Worm (Caenorhabditis elegans) whole organism, L4 larva: ENCODE results near the gene grd-11.

Experiments
- D1046.2 ChIP-seq: fragments of 200-800 bp; sonication (Bioruptor generic); IDR thresholded peaks from 2 replicates; pipeline ENCODE4 v1.3.6; 2022; ENCODE audit warnings: missing genetic modification characterization, missing compliant biosample characterization
- F26F4.8 ChIP-seq: fragments of 200-800 bp; sonication (Bioruptor generic); conservative IDR thresholded peaks from 2 replicates; pipeline ENCODE4 v1.3.6; 2022; ENCODE audit warnings: missing genetic modification characterization, missing compliant biosample characterization
- T20F7.1 ChIP-seq: fragments of 200-800 bp; sonication (Bioruptor generic); optimal IDR thresholded peaks from 2 replicates; lab custom pipeline; 2018; ENCODE audit warnings: mild to moderate bottlenecking, missing genetic modification characterization, missing compliant biosample characterization
- Y105C5A.15 ChIP-seq: fragments of 200-800 bp; sonication (Bioruptor generic); IDR thresholded peaks from 2 replicates; pipeline ENCODE4 v1.3.6; 2022; ENCODE audit warnings: missing genetic modification characterization, missing compliant biosample characterization
- Y5F2A.4 ChIP-seq: fragments of 200-800 bp; sonication (Bioruptor generic); optimal IDR thresholded peaks from 2 replicates; lab custom pipeline; 2018; ENCODE audit warnings: mild to moderate bottlenecking, missing genetic modification characterization, missing compliant biosample characterization
- Y75B8A.6 ChIP-seq: fragments of 200-800 bp; sonication (Bioruptor generic); IDR thresholded peaks from 2 replicates; pipeline ENCODE4 v1.3.6; 2022; ENCODE audit warnings: missing genetic modification reagents, missing genetic modification characterization, missing compliant biosample characterization
- ZK337.2 ChIP-seq: fragments of 200-800 bp; sonication (Bioruptor generic); IDR thresholded peaks from 2 replicates; pipeline ENCODE4 v1.3.6; 2022; ENCODE audit warnings: missing genetic modification reagents, missing genetic modification characterization, missing compliant biosample characterization
- ZK546.5 ChIP-seq, 2 experiments: sonication (generic microtip); optimal IDR thresholded peaks; 2 replicates each; lab custom pipeline; 2017; ENCODE audit warnings: missing biosample characterization in 2 of 2, missing genetic modification characterization in 2 of 2
- ama-1 ChIP-seq: fragments of 150-350 bp; optimal IDR thresholded peaks from 2 replicates; lab custom pipeline; 2014; ENCODE audit warnings: inconsistent platforms, mixed read lengths
- ceh-20 ChIP-seq: fragments of 200-800 bp; sonication (Bioruptor generic); IDR thresholded peaks from 2 replicates; pipeline ENCODE4 v1.3.6; 2022; ENCODE audit warnings: missing genetic modification reagents, missing genetic modification characterization, missing compliant biosample characterization
- ceh-28 ChIP-seq: fragments of 150-350 bp; optimal IDR thresholded peaks from 2 replicates; lab custom pipeline; 2014; ENCODE audit warnings: missing biosample characterization, missing genetic modification reagents, missing genetic modification characterization
- ceh-62 ChIP-seq: sonication (generic microtip); optimal IDR thresholded peaks from 2 replicates; lab custom pipeline; 2017; ENCODE audit warnings: missing biosample characterization, missing genetic modification characterization
- ceh-82 ChIP-seq: sonication (generic microtip); optimal IDR thresholded peaks from 2 replicates; lab custom pipeline; 2017; ENCODE audit warnings: missing biosample characterization, missing genetic modification characterization
- ces-1 ChIP-seq: fragments of 150-350 bp; sonication (generic microtip); optimal IDR thresholded peaks from 4 replicates; lab custom pipeline; 2014; ENCODE audit warnings: missing biosample characterization, missing genetic modification reagents, missing genetic modification characterization
- cey-2 ChIP-seq: sonication (generic microtip); optimal IDR thresholded peaks from 3 replicates; lab custom pipeline; 2017; ENCODE audit warnings: missing genetic modification characterization, mild to moderate bottlenecking, missing compliant biosample characterization, antibody characterized with exemption, borderline replicate concordance; ENCODE audit not compliant: insufficient read depth
- daf-16 ChIP-seq, 3 experiments: sonication (generic microtip); optimal IDR thresholded peaks; 2 replicates each; lab custom pipeline; 2016 to 2017; ENCODE audit warnings: missing genetic modification characterization in 3 of 3, missing genetic modification reagents in 3 of 3, mild to moderate bottlenecking in 2 of 3, missing compliant biosample characterization in 2 of 3, missing biosample characterization in 1 of 3, moderate library complexity in 1 of 3
- daf-19 ChIP-seq: fragments of 200-800 bp; sonication (Bioruptor generic); conservative IDR thresholded peaks from 2 replicates; pipeline ENCODE4 v1.3.6; 2022; ENCODE audit warnings: missing genetic modification characterization, missing compliant biosample characterization
- dmd-6 ChIP-seq: fragments of 200-800 bp; sonication (Bioruptor generic); IDR thresholded peaks from 2 replicates; pipeline ENCODE4 v1.3.6; 2022; ENCODE audit warnings: missing genetic modification reagents, missing genetic modification characterization, missing compliant biosample characterization
- dmd-9 ChIP-seq: fragments of 200-800 bp; sonication (Bioruptor generic); IDR thresholded peaks from 2 replicates; pipeline ENCODE4 v1.3.6; 2022; ENCODE audit warnings: missing genetic modification reagents, missing genetic modification characterization, missing compliant biosample characterization
- duxl-1 ChIP-seq: sonication (generic microtip); optimal IDR thresholded peaks from 2 replicates; lab custom pipeline; 2016; ENCODE audit warnings: mild to moderate bottlenecking, missing genetic modification characterization, moderate library complexity, missing compliant biosample characterization; ENCODE audit not compliant: poor library complexity
- dve-1 ChIP-seq: sonication (generic microtip); optimal IDR thresholded peaks from 2 replicates; lab custom pipeline; 2017; ENCODE audit warnings: antibody characterized with exemption, mild to moderate bottlenecking, missing genetic modification characterization, missing compliant biosample characterization; ENCODE audit not compliant: insufficient read depth
- egl-43 ChIP-seq: fragments of 200-800 bp; sonication (Bioruptor generic); IDR thresholded peaks from 2 replicates; pipeline ENCODE4 v1.3.6; 2022; ENCODE audit warnings: missing genetic modification reagents, missing genetic modification characterization, missing compliant biosample characterization
- fkh-10 ChIP-seq: fragments of 150-350 bp; optimal IDR thresholded peaks from 2 replicates; lab custom pipeline; 2014; ENCODE audit warnings: missing biosample characterization, missing genetic modification reagents, missing genetic modification characterization
- hlh-11 ChIP-seq: fragments of 200-800 bp; sonication (Bioruptor generic); optimal IDR thresholded peaks from 2 replicates; lab custom pipeline; 2018; ENCODE audit warnings: mild to moderate bottlenecking, missing genetic modification characterization, missing compliant biosample characterization
- hlh-30 ChIP-seq: sonication (generic microtip); optimal IDR thresholded peaks from 2 replicates; lab custom pipeline; 2017; ENCODE audit warnings: antibody characterized with exemption, mild to moderate bottlenecking, missing genetic modification characterization, missing compliant biosample characterization; ENCODE audit not compliant: insufficient read depth
- lim-7 ChIP-seq: fragments of 200-800 bp; sonication (Bioruptor generic); IDR thresholded peaks from 2 replicates; pipeline ENCODE4 v1.3.6; 2022; ENCODE audit warnings: missing genetic modification characterization, missing compliant biosample characterization
- lin-38 ChIP-seq: fragments of 200-800 bp; sonication (Bioruptor generic); IDR thresholded peaks from 2 replicates; pipeline ENCODE4 v1.3.6; 2022; ENCODE audit warnings: missing genetic modification reagents, missing genetic modification characterization, missing compliant biosample characterization
- mdt-29 ChIP-seq: fragments of 200-800 bp; sonication (Bioruptor generic); IDR thresholded peaks from 2 replicates; pipeline ENCODE4 v1.3.6; 2022; ENCODE audit warnings: missing genetic modification reagents, missing genetic modification characterization, missing compliant biosample characterization
- mxl-2 ChIP-seq: fragments of 200-800 bp; sonication (Bioruptor generic); conservative IDR thresholded peaks from 2 replicates; pipeline ENCODE4 v1.3.6; 2022; ENCODE audit warnings: missing genetic modification reagents, missing genetic modification characterization, missing compliant biosample characterization
- nhr-102 ChIP-seq: sonication (generic microtip); optimal IDR thresholded peaks from 2 replicates; lab custom pipeline; 2016; ENCODE audit warnings: mild to moderate bottlenecking, missing genetic modification characterization, moderate library complexity, missing compliant biosample characterization
- nhr-11 ChIP-seq: fragments of 150-350 bp; optimal IDR thresholded peaks from 2 replicates; lab custom pipeline; 2014; ENCODE audit warnings: missing biosample characterization, missing genetic modification characterization
- nhr-111 ChIP-seq: fragments of 200-800 bp; sonication (Bioruptor generic); optimal IDR thresholded peaks from 2 replicates; lab custom pipeline; 2018; ENCODE audit warnings: mild to moderate bottlenecking, missing genetic modification characterization, missing compliant biosample characterization
- nhr-28 ChIP-seq: fragments of 150-350 bp; optimal IDR thresholded peaks from 2 replicates; lab custom pipeline; 2014; ENCODE audit warnings: missing biosample characterization, missing genetic modification characterization
- nhr-41 ChIP-seq: fragments of 200-800 bp; sonication (Bioruptor generic); IDR thresholded peaks from 2 replicates; pipeline ENCODE4 v1.3.6; 2022; ENCODE audit warnings: missing genetic modification reagents, missing genetic modification characterization, missing compliant biosample characterization
- nhr-42 ChIP-seq: fragments of 200-800 bp; sonication (Bioruptor generic); IDR thresholded peaks from 2 replicates; pipeline ENCODE4 v1.3.6; 2022; ENCODE audit warnings: missing genetic modification characterization, missing compliant biosample characterization
- nhr-76 ChIP-seq: fragments of 150-350 bp; optimal IDR thresholded peaks from 2 replicates; lab custom pipeline; 2014; ENCODE audit warnings: missing biosample characterization, missing genetic modification characterization
- pqm-1 ChIP-seq: sonication (generic microtip); optimal IDR thresholded peaks from 2 replicates; lab custom pipeline; 2017; ENCODE audit warnings: missing biosample characterization, missing genetic modification characterization
- set-16 ChIP-seq: fragments of 200-800 bp; sonication (Bioruptor generic); IDR thresholded peaks from 2 replicates; pipeline ENCODE4 v1.3.6; 2022; ENCODE audit warnings: missing genetic modification reagents, missing genetic modification characterization, missing compliant biosample characterization
- skn-1 ChIP-seq: fragments of 150-350 bp; optimal IDR thresholded peaks from 2 replicates; lab custom pipeline; 2014; ENCODE audit warnings: missing biosample characterization, missing genetic modification characterization
- snpc-1.2 ChIP-seq: fragments of 200-800 bp; sonication (Bioruptor generic); IDR thresholded peaks from 2 replicates; pipeline ENCODE4 v1.3.6; 2022; ENCODE audit warnings: missing genetic modification reagents, missing genetic modification characterization, missing compliant biosample characterization
- tra-1 ChIP-seq: fragments of 200-800 bp; sonication (Bioruptor generic); IDR thresholded peaks from 2 replicates; pipeline ENCODE4 v1.3.6; 2022; ENCODE audit warnings: missing genetic modification reagents, missing genetic modification characterization, missing compliant biosample characterization
- unc-130 ChIP-seq: sonication (generic microtip); optimal IDR thresholded peaks from 2 replicates; lab custom pipeline; 2016; ENCODE audit warnings: missing genetic modification reagents, missing genetic modification characterization, missing compliant biosample characterization
- unc-39 ChIP-seq: sonication (generic microtip); optimal IDR thresholded peaks from 2 replicates; lab custom pipeline; 2017; ENCODE audit warnings: missing biosample characterization, missing genetic modification characterization
- unc-62 ChIP-seq, 3 experiments: fragments of 150-350 bp in 1 of 3; sonication (generic microtip); optimal IDR thresholded peaks in 2 of 3; peaks in 1 of 3; 1 replicate in 1 of 3; 2 replicates in 2 of 3; lab custom pipeline; 2014 to 2017; ENCODE audit warnings: missing biosample characterization in 3 of 3, missing genetic modification characterization in 3 of 3, missing genetic modification reagents in 3 of 3, missing genotype in 1 of 3
- zag-1 ChIP-seq: fragments of 150-350 bp; optimal IDR thresholded peaks from 2 replicates; lab custom pipeline; 2014; ENCODE audit warnings: missing biosample characterization, missing genetic modification characterization
- zfp-2 ChIP-seq: sonication (generic microtip); optimal IDR thresholded peaks from 2 replicates; lab custom pipeline; 2016; ENCODE audit warnings: mild to moderate bottlenecking, missing genetic modification characterization, missing compliant biosample characterization
- zfp-3 ChIP-seq: fragments of 200-800 bp; sonication (Bioruptor generic); conservative IDR thresholded peaks from 2 replicates; pipeline ENCODE4 v1.3.6; 2022; ENCODE audit warnings: missing genetic modification reagents, missing genetic modification characterization, missing compliant biosample characterization

The grd-11 gene

DNA sequence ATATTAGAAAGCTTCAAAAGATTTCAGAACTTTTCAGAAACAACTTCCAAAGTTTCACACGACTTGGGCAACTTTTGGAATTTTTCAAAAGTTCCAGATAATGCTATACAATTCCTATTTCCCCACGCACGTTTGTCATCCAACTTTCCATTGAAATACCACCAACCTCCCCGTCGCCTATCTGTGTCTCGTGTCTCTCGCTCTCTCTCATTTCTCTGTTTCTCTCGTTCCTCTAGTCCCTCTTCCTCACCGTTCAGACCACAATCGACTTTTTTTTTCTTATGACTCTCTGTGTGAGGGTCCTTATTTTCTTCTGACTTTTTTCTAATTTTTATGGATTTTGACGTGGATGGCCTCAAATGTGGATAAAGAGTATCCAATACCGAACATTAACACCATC lies 23.7 kb downstream of the grd-11 start, which contains the start of gene K02E2.6:
K02E2.6 (plus strand) TSS at position 242 of the 400 bp plus-strand sequence.
- TF ChIP-seq fkh-10 (GFP tag; lab: Kevin White, UChicago) = no peak
- no peak for TF ChIP-seq daf-16 (GFP tag; optimal IDR thresholded peaks at IDR 0.05; lab: Kevin White, UChicago)
- peak; percentile 6 for TF ChIP-seq daf-16 (tag; optimal IDR thresholded peaks at IDR 0.05; lab: Kevin White, UChicago)
- TF ChIP-seq dmd-6 = no peak
- peak; percentile 54 for TF ChIP-seq hlh-30 (tag; lab: Kevin White, UChicago)
- TF ChIP-seq duxl-1 = peak; percentile 91
- TF ChIP-seq zfp-3 = no peak
- TF ChIP-seq nhr-76 (tag; lab: Kevin White, UChicago) = no peak

DNA sequence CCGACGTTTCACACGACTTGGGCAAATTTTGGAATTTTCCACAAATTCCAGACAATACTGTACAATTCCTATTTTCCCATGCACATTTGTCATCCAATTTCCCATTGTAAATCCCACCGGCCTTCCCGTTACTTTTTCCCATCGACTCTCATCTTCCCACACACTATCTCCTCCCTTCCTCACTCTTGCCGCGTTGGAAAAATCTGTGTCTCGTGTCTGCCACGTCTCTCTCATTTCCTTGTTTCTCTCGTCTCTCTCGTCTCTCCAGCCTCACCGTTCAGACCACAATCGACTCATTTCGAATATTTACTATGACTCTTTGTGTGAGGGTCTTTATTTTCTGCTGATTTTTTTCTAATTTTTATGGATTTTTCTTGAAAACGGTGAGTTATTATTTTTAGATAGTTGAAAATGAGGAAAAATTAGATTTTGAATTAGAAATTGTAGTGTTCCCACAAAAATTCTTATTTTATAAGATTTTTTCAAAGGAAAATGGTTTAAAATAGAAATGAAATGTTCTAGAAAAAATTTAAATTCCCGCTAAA lies 26.6 kb downstream of the grd-11 start, which contains the start of gene K02E2.11:
K02E2.11 (plus strand) TSS at position 251 of the 545 bp plus-strand sequence.
- TF ChIP-seq lin-38 (GFP tag; lab: Robert Waterston, UW) (no peak), snpc-1.2 (GFP tag; lab: Robert Waterston, UW) (no peak), nhr-42 (GFP tag; lab: Robert Waterston, UW) (no peak), dmd-9 (no peak), Y105C5A.15 (GFP tag; lab: Robert Waterston, UW) (no peak), D1046.2 (GFP tag; lab: Robert Waterston, UW) (no peak), nhr-28 (tag; lab: Kevin White, UChicago) (peak; percentile 22), nhr-76 (tag; lab: Kevin White, UChicago) (no peak), lim-7 (GFP tag; lab: Robert Waterston, UW) (no peak), unc-62 (GFP tag; optimal IDR thresholded peaks at IDR 0.05 in 1 of 2; lab: Kevin White, UChicago) (peak in 1 of 2 experiments; percentile 94), unc-62 (tag; optimal IDR thresholded peaks at IDR 0.05; lab: Kevin White, UChicago) (no peak), dve-1 (tag; lab: Kevin White, UChicago) (peak; percentile 58), nhr-11 (tag; lab: Kevin White, UChicago) (peak; percentile 13), unc-130 (GFP tag; lab: Kevin White, UChicago) (no peak), zfp-2 (tag; lab: Kevin White, UChicago) (no peak), ZK337.2 (GFP tag; lab: Robert Waterston, UW) (no peak), zag-1 (tag; lab: Kevin White, UChicago) (no peak), cey-2 (tag; lab: Kevin White, UChicago) (no peak), nhr-111 (GFP tag; lab: Kevin White, UChicago) (no peak), T20F7.1 (GFP tag; lab: Kevin White, UChicago) (no peak), daf-19 (GFP tag; lab: Robert Waterston, UW) (no peak), daf-16 (GFP tag; optimal IDR thresholded peaks at IDR 0.05; lab: Kevin White, UChicago) (no peak), daf-16 (tag; optimal IDR thresholded peaks at IDR 0.05; lab: Kevin White, UChicago) (peak; percentile 9), pqm-1 (tag; lab: Kevin White, UChicago) (no peak), nhr-102 (tag; lab: Kevin White, UChicago) (no peak), duxl-1 (peak; percentile 93), ceh-28 (no peak), mxl-2 (no peak), Y5F2A.4 (GFP tag; lab: Kevin White, UChicago) (no peak), set-16 (GFP tag; lab: Robert Waterston, UW) (no peak), unc-39 (no peak), ceh-62 (no peak), ceh-20 (GFP tag; lab: Robert Waterston, UW) (no peak), ama-1 (lab: Kevin White, UChicago) (no peak), F26F4.8 (GFP tag; lab: Robert Waterston, UW) (no peak), hlh-30 (tag; lab: Kevin White, UChicago) (peak; percentile 89), ces-1 (GFP tag; lab: Kevin White, UChicago) (no peak), hlh-11 (tag; lab: Kevin White, UChicago) (no peak), Y75B8A.6 (no peak), mdt-29 (GFP tag; lab: Robert Waterston, UW) (no peak), nhr-41 (GFP tag; lab: Robert Waterston, UW) (no peak), ZK546.5 (tag; optimal IDR thresholded peaks at IDR 0.05; lab: Kevin White, UChicago) (no peak), skn-1 (tag; lab: Kevin White, UChicago) (no peak), ceh-82 (no peak), tra-1 (GFP tag; lab: Robert Waterston, UW) (no peak), egl-43 (GFP tag; lab: Robert Waterston, UW) (no peak)
